Worm (Caenorhabditis elegans) whole organism, young adult: ENCODE data around the gene W04G3.7.

Experiments
- D2030.7 ChIP-seq: fragments of 200-800 bp; sonication (Bioruptor generic); IDR thresholded peaks from 2 replicates; pipeline ENCODE4 v1.3.6; 2022; ENCODE audit warnings: missing genetic modification reagents, missing genetic modification characterization, missing compliant biosample characterization
- ceh-100 ChIP-seq: fragments of 200-800 bp; sonication (Bioruptor generic); IDR thresholded peaks from 2 replicates; pipeline ENCODE4 v1.3.6; 2022; ENCODE audit warnings: missing genetic modification reagents, missing genetic modification characterization, missing compliant biosample characterization
- ceh-79 ChIP-seq: sonication (generic microtip); optimal IDR thresholded peaks from 2 replicates; lab custom pipeline; 2017; ENCODE audit warnings: mild to moderate bottlenecking, missing genetic modification characterization, missing compliant biosample characterization
- ets-4 ChIP-seq: fragments of 200-800 bp; sonication (Bioruptor generic); optimal IDR thresholded peaks from 2 replicates; lab custom pipeline; 2018; ENCODE audit warnings: mild to moderate bottlenecking, missing genetic modification characterization, missing compliant biosample characterization
- lin-54 ChIP-seq: fragments of 200-800 bp; sonication (Bioruptor generic); optimal IDR thresholded peaks from 2 replicates; lab custom pipeline; 2018; ENCODE audit warnings: mild to moderate bottlenecking, missing genetic modification characterization, missing compliant biosample characterization
- lsl-1 ChIP-seq: fragments of 200-800 bp; sonication (Bioruptor generic); optimal IDR thresholded peaks from 2 replicates; lab custom pipeline; 2018; ENCODE audit warnings: mild to moderate bottlenecking, missing genetic modification characterization, moderate library complexity, missing compliant biosample characterization
- zim-3 ChIP-seq: sonication (generic microtip); optimal IDR thresholded peaks from 2 replicates; lab custom pipeline; 2017; ENCODE audit warnings: mild to moderate bottlenecking, missing genetic modification characterization, moderate library complexity, missing compliant biosample characterization

- TF ChIP-seq lin-54 = no peak
- TF ChIP-seq ceh-79 (tag; lab: Kevin White, UChicago) = no peak
- no peak for TF ChIP-seq ets-4 (GFP tag; lab: Kevin White, UChicago)
- TF ChIP-seq lsl-1 (GFP tag; lab: Kevin White, UChicago) = no peak
- no peak for TF ChIP-seq zim-3 (tag; lab: Kevin White, UChicago)
- no peak for TF ChIP-seq ceh-100
- TF ChIP-seq D2030.7 (GFP tag; lab: Robert Waterston, UW) = no peak
Observed at ce11 chrX:11132260-11132659, 47.2 kb upstream of the W04G3.7 start.
